Fruit fly (Drosophila melanogaster) whole organism, embryonic: ENCODE results near the gene RpS12.
A peak's percentile ranks its signal among the peaks of the same experiment; 100 is the strongest.

Source experiments
- Ada2b ChIP-seq: fragments of 200-800 bp; sonication (Bioruptor generic); IDR thresholded peaks from 2 replicates; pipeline ENCODE4 v1.3.6; 2022; ENCODE audit warnings: missing biosample characterization, missing genetic modification characterization
- Aef1 ChIP-seq: fragments of 200-800 bp; sonication (Bioruptor generic); IDR thresholded peaks from 3 replicates; pipeline ENCODE4 v1.3.6; 2022; ENCODE audit warnings: missing biosample characterization, missing genetic modification characterization
- Awh ChIP-seq: fragments of 200-800 bp; sonication (Bioruptor generic); IDR thresholded peaks from 2 replicates; pipeline ENCODE4, ENCODE4 v1.3.6; 2022; ENCODE audit warnings: missing biosample characterization, missing genetic modification characterization
- Blimp-1 ChIP-seq: fragments of 200-800 bp; sonication (Bioruptor generic); optimal IDR thresholded peaks from 3 replicates; lab custom pipeline; 2018; ENCODE audit warnings: missing biosample characterization, missing genetic modification characterization, mild to moderate bottlenecking, moderate library complexity, missing genetic modification reagents
- BtbVII ChIP-seq: fragments of 200-800 bp; sonication (Bioruptor generic); optimal IDR thresholded peaks from 3 replicates; lab custom pipeline; 2017; ENCODE audit warnings: missing biosample characterization, mild to moderate bottlenecking, missing genetic modification characterization
- C15 ChIP-seq: fragments of 200-800 bp; sonication (Bioruptor generic); IDR thresholded peaks from 3 replicates; pipeline ENCODE4 v1.3.6; 2022; ENCODE audit warnings: missing biosample characterization, missing genetic modification characterization
- CG11560 ChIP-seq: fragments of 200-800 bp; sonication (Bioruptor generic); IDR thresholded peaks from 3 replicates; pipeline ENCODE4 v1.3.6; 2022; ENCODE audit warnings: missing biosample characterization, missing genetic modification characterization
- CG12219 ChIP-seq: fragments of 200-800 bp; sonication (Bioruptor generic); optimal IDR thresholded peaks from 3 replicates; lab custom pipeline; 2018; ENCODE audit warnings: missing biosample characterization, mild to moderate bottlenecking, missing genetic modification characterization
- CG13424 ChIP-seq: fragments of 200-800 bp; sonication (Bioruptor generic); optimal IDR thresholded peaks from 2 replicates; lab custom pipeline; 2019; ENCODE audit warnings: missing biosample characterization, mild to moderate bottlenecking, missing genetic modification characterization, moderate library complexity
- CG15073 ChIP-seq: fragments of 200-800 bp; sonication (Bioruptor generic); optimal IDR thresholded peaks from 2 replicates; lab custom pipeline; 2016; ENCODE audit warnings: missing biosample characterization, missing genetic modification characterization
- CG17829 ChIP-seq: fragments of 200-800 bp; optimal IDR thresholded peaks from 2 replicates; lab custom pipeline; 2019; ENCODE audit warnings: missing biosample characterization, mild to moderate bottlenecking, missing genetic modification characterization, moderate library complexity
- CG18764 ChIP-seq: fragments of 200-800 bp; sonication (Bioruptor generic); optimal IDR thresholded peaks from 3 replicates; lab custom pipeline; 2016; ENCODE audit warnings: missing biosample characterization, missing genetic modification characterization
- CG2116 ChIP-seq: fragments of 200-800 bp; sonication (Bioruptor generic); optimal IDR thresholded peaks from 3 replicates; lab custom pipeline; 2018; ENCODE audit warnings: missing biosample characterization, mild to moderate bottlenecking, missing genetic modification characterization
- CG3065 ChIP-seq: fragments of 200-800 bp; sonication (Bioruptor generic); optimal IDR thresholded peaks from 2 replicates; lab custom pipeline; 2016; ENCODE audit warnings: missing biosample characterization, missing genetic modification characterization
- CG31441 ChIP-seq: fragments of 200-800 bp; sonication (Bioruptor generic); IDR thresholded peaks from 2 replicates; pipeline ENCODE4 v1.3.6; 2022; ENCODE audit warnings: missing biosample characterization, missing genetic modification characterization
- CG34224 ChIP-seq: fragments of 200-800 bp; sonication (Bioruptor generic); IDR thresholded peaks from 3 replicates; pipeline ENCODE4 v1.3.6; 2022; ENCODE audit warnings: missing biosample characterization, missing genetic modification characterization; ENCODE audit not compliant: partially characterized antibody
- CG4328 ChIP-seq: fragments of 200-800 bp; sonication (Bioruptor generic); optimal IDR thresholded peaks from 3 replicates; lab custom pipeline; 2017; ENCODE audit warnings: missing biosample characterization, missing genetic modification reagents, missing genetic modification characterization
- CG6813 ChIP-seq: fragments of 200-800 bp; sonication (Bioruptor generic); optimal IDR thresholded peaks from 2 replicates; lab custom pipeline; 2017; ENCODE audit warnings: missing biosample characterization, missing genetic modification characterization, mild to moderate bottlenecking, moderate library complexity, missing genetic modification reagents
- CG7928 ChIP-seq: fragments of 200-800 bp; sonication (Bioruptor generic); optimal IDR thresholded peaks from 2 replicates; lab custom pipeline; 2017; ENCODE audit warnings: missing biosample characterization, mild to moderate bottlenecking, missing genetic modification characterization
- CG8089 ChIP-seq: fragments of 200-800 bp; sonication (Bioruptor generic); optimal IDR thresholded peaks from 3 replicates; lab custom pipeline; 2016; ENCODE audit warnings: missing biosample characterization, missing genetic modification characterization
- Dbx ChIP-seq: fragments of 200-800 bp; sonication (Bioruptor generic); IDR thresholded peaks from 3 replicates; pipeline ENCODE4 v1.3.6; 2022; ENCODE audit warnings: missing biosample characterization, missing genetic modification characterization
- Dfd ChIP-seq, 2 experiments: fragments of >200 bp; optimal IDR thresholded peaks; 2 replicates each; lab custom pipeline; 2017; ENCODE audit warnings: missing biosample characterization in 2 of 2, missing genetic modification characterization in 2 of 2
- Hsf ChIP-seq: fragments of 200-800 bp; sonication (Bioruptor generic); optimal IDR thresholded peaks from 3 replicates; lab custom pipeline; 2016; ENCODE audit warnings: missing biosample characterization, missing genetic modification characterization
- MTF-1 ChIP-seq: fragments of 200-800 bp; sonication (Bioruptor generic); optimal IDR thresholded peaks from 2 replicates; lab custom pipeline; 2018; ENCODE audit warnings: missing biosample characterization, mild to moderate bottlenecking, missing genetic modification characterization, borderline replicate concordance
- Max ChIP-seq: fragments of 200-800 bp; sonication (Bioruptor generic); optimal IDR thresholded peaks from 2 replicates; lab custom pipeline; 2016; ENCODE audit warnings: missing biosample characterization, mild to moderate bottlenecking, missing genetic modification characterization
- Mes4 ChIP-seq: fragments of 200-800 bp; sonication (Bioruptor generic); optimal IDR thresholded peaks from 2 replicates; lab custom pipeline; 2016; ENCODE audit warnings: missing biosample characterization, missing genetic modification characterization
- Nf-YB ChIP-seq: fragments of 200-800 bp; sonication (Bioruptor generic); optimal IDR thresholded peaks from 3 replicates; lab custom pipeline; 2019; ENCODE audit warnings: missing biosample characterization, mild to moderate bottlenecking, missing genetic modification characterization, moderate library complexity
- Scr ChIP-seq: fragments of 200-800 bp; sonication (Bioruptor generic); IDR thresholded peaks from 2 replicates; pipeline ENCODE4 v1.3.6; 2022; ENCODE audit warnings: missing biosample characterization, missing genetic modification characterization; ENCODE audit not compliant: partially characterized antibody
- TFAM ChIP-seq: fragments of 200-800 bp; sonication (Bioruptor generic); optimal IDR thresholded peaks from 2 replicates; lab custom pipeline; 2017; ENCODE audit warnings: missing biosample characterization, missing genetic modification characterization, inconsistent platforms
- ap ChIP-seq: fragments of 200-800 bp; sonication (Bioruptor generic); IDR thresholded peaks from 2 replicates; pipeline ENCODE4 v1.3.6; 2022; ENCODE audit warnings: missing biosample characterization, missing genetic modification characterization
- ato ChIP-seq: fragments of 200-800 bp; sonication (Bioruptor generic); IDR thresholded peaks from 2 replicates; pipeline ENCODE4 v1.3.6; 2022; ENCODE audit warnings: missing biosample characterization, missing genetic modification characterization; ENCODE audit not compliant: partially characterized antibody
- cad ChIP-seq: fragments of >200 bp; optimal IDR thresholded peaks from 2 replicates; lab custom pipeline; 2017; ENCODE audit warnings: missing biosample characterization, missing genetic modification characterization
- crc ChIP-seq: fragments of 200-800 bp; sonication (Bioruptor generic); optimal IDR thresholded peaks from 2 replicates; lab custom pipeline; 2016; ENCODE audit warnings: missing biosample characterization, missing genetic modification characterization
- dmrt11E ChIP-seq: fragments of 200-800 bp; sonication (Bioruptor generic); optimal IDR thresholded peaks from 3 replicates; lab custom pipeline; 2018; ENCODE audit warnings: missing biosample characterization, mild to moderate bottlenecking, missing genetic modification characterization, moderate library complexity
- dpn ChIP-seq, 2 experiments: fragments of 200-800 bp; sonication (Bioruptor generic); optimal IDR thresholded peaks; 3 replicates each; lab custom pipeline; 2016; ENCODE audit warnings: missing biosample characterization in 2 of 2, missing genetic modification characterization in 2 of 2
- eve ChIP-seq, 2 experiments: fragments of >200 bp; optimal IDR thresholded peaks; 2 replicates each; lab custom pipeline; 2017; ENCODE audit warnings: missing biosample characterization in 2 of 2, missing genetic modification characterization in 2 of 2
- gt ChIP-seq: fragments of 200-800 bp; sonication (Bioruptor generic); IDR thresholded peaks from 2 replicates; pipeline ENCODE4 v1.3.6; 2022; ENCODE audit warnings: missing biosample characterization, missing genetic modification characterization
- ind ChIP-seq: fragments of 200-800 bp; sonication (Bioruptor generic); optimal IDR thresholded peaks from 3 replicates; lab custom pipeline; 2016; ENCODE audit warnings: missing biosample characterization, missing genetic modification characterization
- knrl ChIP-seq: fragments of 200-800 bp; sonication (Bioruptor generic); IDR thresholded peaks from 3 replicates; pipeline ENCODE4 v1.3.6; 2022; ENCODE audit warnings: missing biosample characterization, missing genetic modification characterization; ENCODE audit not compliant: partially characterized antibody
- mam ChIP-seq: fragments of 200-800 bp; sonication (Bioruptor generic); optimal IDR thresholded peaks from 3 replicates; lab custom pipeline; 2016; ENCODE audit warnings: missing biosample characterization, missing genetic modification characterization
- phol ChIP-seq: fragments of 200-800 bp; sonication (Bioruptor generic); optimal IDR thresholded peaks from 3 replicates; lab custom pipeline; 2018; ENCODE audit warnings: missing biosample characterization, mild to moderate bottlenecking, missing genetic modification characterization, moderate library complexity
- pita ChIP-seq: fragments of 200-800 bp; sonication (Bioruptor generic); optimal IDR thresholded peaks from 2 replicates; lab custom pipeline; 2017; ENCODE audit warnings: missing biosample characterization, mild to moderate bottlenecking, missing genetic modification characterization
- salm ChIP-seq: fragments of 200-800 bp; sonication (Bioruptor generic); optimal IDR thresholded peaks from 2 replicates; lab custom pipeline; 2018; ENCODE audit warnings: missing biosample characterization, mild to moderate bottlenecking, missing genetic modification characterization
- sr ChIP-seq: fragments of 200-800 bp; sonication (Bioruptor generic); IDR thresholded peaks from 3 replicates; pipeline ENCODE4 v1.3.6; 2022; ENCODE audit warnings: missing biosample characterization, missing genetic modification characterization
- tap ChIP-seq: fragments of 200-800 bp; optimal IDR thresholded peaks from 3 replicates; lab custom pipeline; 2019; ENCODE audit warnings: missing biosample characterization, mild to moderate bottlenecking, missing genetic modification characterization, moderate library complexity
- tgo ChIP-seq: fragments of 200-800 bp; sonication (Bioruptor generic); IDR thresholded peaks from 3 replicates; pipeline ENCODE4 v1.3.6; 2022; ENCODE audit warnings: missing biosample characterization, missing genetic modification characterization
- unc-4 ChIP-seq: fragments of 200-800 bp; sonication (Bioruptor generic); IDR thresholded peaks from 2 replicates; pipeline ENCODE4 v1.3.6; 2022; ENCODE audit warnings: missing biosample characterization, missing genetic modification characterization; ENCODE audit not compliant: partially characterized antibody
- vvl ChIP-seq: fragments of 200-800 bp; sonication (Bioruptor generic); IDR thresholded peaks from 2 replicates; pipeline ENCODE4 v1.3.6; 2022; ENCODE audit warnings: missing biosample characterization, missing genetic modification characterization
- zf30C ChIP-seq: fragments of 200-800 bp; sonication (Bioruptor generic); optimal IDR thresholded peaks from 3 replicates; lab custom pipeline; 2018; ENCODE audit warnings: missing biosample characterization, mild to moderate bottlenecking, missing genetic modification characterization

RpS12 gene

DNA sequence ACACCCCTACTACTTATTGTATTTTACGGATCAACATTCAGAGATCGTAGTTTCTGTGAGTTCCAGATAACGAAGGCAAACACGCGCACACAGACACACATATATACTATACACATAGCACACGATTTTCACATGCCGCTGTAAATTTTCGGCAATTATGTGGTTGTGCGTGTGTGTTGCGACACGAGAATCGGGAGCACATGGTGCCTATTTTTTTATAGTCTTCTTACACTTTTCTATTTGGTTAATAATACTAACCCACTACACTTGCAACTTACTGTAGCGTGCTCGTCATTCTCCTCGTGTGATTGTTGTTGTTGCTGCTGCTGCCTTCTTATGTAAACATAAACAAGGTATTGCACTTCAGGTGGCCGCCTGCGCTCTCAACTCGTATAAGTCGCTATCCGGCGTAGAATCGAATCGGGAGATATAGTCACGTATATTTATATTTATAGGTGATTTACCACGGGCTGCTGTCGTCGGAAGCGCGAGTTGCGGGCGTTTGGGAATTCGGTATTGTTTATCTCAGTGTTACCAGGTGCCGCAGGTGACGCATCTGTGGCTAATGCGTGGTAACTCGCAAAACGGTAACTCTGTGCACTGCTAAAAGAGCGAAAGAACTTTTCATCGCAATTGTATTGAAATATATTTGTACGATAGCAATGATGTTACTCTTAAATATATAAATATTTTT, 845 bp upstream of the RpS12 start, which contains the start of gene Adk2 (continued):
- TF ChIP-seq ato (no peak; the same call in 1 of the 2 replicates), salm (no peak), phol (tag; lab: Kevin White, UChicago) (no peak), CG2116 (GFP tag; lab: Kevin White, UChicago) (no peak), ap (GFP tag; lab: Robert Waterston, UW) (no peak), CG34224 (no peak), Scr (GFP tag; lab: Robert Waterston, UW) (no peak), Dbx (GFP tag; lab: Robert Waterston, UW) (peak; percentile 55; the same call in 2 of the 3 replicates), CG4328 (no peak), dpn (GFP tag; optimal IDR thresholded peaks at IDR 0.05; lab: Kevin White, UChicago) (no peak), zf30C (peak; percentile 74), TFAM (GFP tag; lab: Kevin White, UChicago) (no peak), dmrt11E (tag; lab: Kevin White, UChicago) (no peak), CG13424 (tag; lab: Kevin White, UChicago) (no peak), C15 (GFP tag; lab: Robert Waterston, UW) (no peak), Aef1 (peak; percentile 40; the same call in 2 of the 3 replicates), Mes4 (GFP tag; lab: Kevin White, UChicago) (peak; percentile 11)

DNA sequence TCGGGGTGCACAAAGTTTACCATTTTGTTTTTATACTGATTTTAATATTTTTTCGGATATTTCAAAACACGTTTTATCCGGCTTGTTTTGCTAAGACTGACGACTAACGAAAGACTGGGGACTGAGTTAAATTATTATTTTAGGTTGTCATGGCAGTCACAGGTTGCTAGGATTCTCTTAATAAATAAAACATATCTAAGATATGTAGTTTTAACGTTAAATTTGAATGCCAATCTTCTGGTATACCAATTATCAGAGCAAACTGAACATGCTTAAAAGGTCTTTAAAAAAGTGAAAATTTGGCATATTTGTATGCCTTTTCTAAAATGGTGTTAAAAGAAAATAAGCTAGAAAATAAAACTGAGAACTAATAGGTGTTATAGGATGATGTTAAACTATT, 3.2 kb downstream of the RpS12 start, which contains the start of gene Zmynd10:
Zmynd10 (minus strand) TSS at position 101 of the 400 bp plus-strand sequence.
- TF ChIP-seq ind (no peak), CG8089 (GFP tag; lab: Kevin White, UChicago) (no peak), CG18764 (no peak), CG17829 (tag; lab: Kevin White, UChicago) (no peak), tgo (GFP tag; lab: Robert Waterston, UW) (no peak), Max (no peak), BtbVII (GFP tag; lab: Kevin White, UChicago) (no peak), CG11560 (tag; lab: Robert Waterston, UW) (no peak), CG6813 (no peak), CG31441 (GFP tag; lab: Robert Waterston, UW) (no peak), eve (GFP tag; optimal IDR thresholded peaks at IDR 0.05; lab: Kevin White, UChicago) (no peak), Dfd (GFP tag; optimal IDR thresholded peaks at IDR 0.05; lab: Kevin White, UChicago) (no peak), Hsf (GFP tag; lab: Kevin White, UChicago) (no peak), CG12219 (GFP tag; lab: Kevin White, UChicago) (no peak), pita (GFP tag; lab: Kevin White, UChicago) (no peak), knrl (GFP tag; lab: Robert Waterston, UW) (no peak)

dm6 chr3L:13026872-13027271, 3.7 kb downstream of the RpS12 start:
- TF ChIP-seq crc, result no peak
- TF ChIP-seq sr (GFP tag; lab: Robert Waterston, UW), result no peak
- TF ChIP-seq tap (tag; lab: Kevin White, UChicago), result no peak
- TF ChIP-seq ato, result no peak
- no peak for TF ChIP-seq CG7928 (GFP tag; lab: Kevin White, UChicago)
- no peak for TF ChIP-seq MTF-1 (GFP tag; lab: Kevin White, UChicago)
- TF ChIP-seq vvl (GFP tag; lab: Robert Waterston, UW), result 0 out of 2 replicates have a peak, but pooled peaks have one; percentile 36
- peak; percentile 85 for TF ChIP-seq Blimp-1 (GFP tag; lab: Kevin White, UChicago)
- no peak for TF ChIP-seq Awh (GFP tag; lab: Robert Waterston, UW)
- TF ChIP-seq mam (GFP tag; lab: Kevin White, UChicago), result no peak
- no peak for TF ChIP-seq cad
- TF ChIP-seq CG3065 (GFP tag; lab: Kevin White, UChicago), result no peak
- no peak for TF ChIP-seq CG15073
- no peak for TF ChIP-seq CG4328
- no peak for TF ChIP-seq Nf-YB
- TF ChIP-seq gt (GFP tag; lab: Robert Waterston, UW), result no peak
- TF ChIP-seq unc-4 (GFP tag; lab: Robert Waterston, UW), result no peak
- no peak for TF ChIP-seq Ada2b (GFP tag; lab: Robert Waterston, UW)
